Worm (Caenorhabditis elegans) whole organism, L4 larva: ENCODE data around the gene scl-12.

Source experiments
- F10B5.3 ChIP-seq: sonication (generic microtip); optimal IDR thresholded peaks from 2 replicates; lab custom pipeline; 2016; ENCODE audit warnings: mild to moderate bottlenecking, missing genetic modification characterization, missing compliant biosample characterization
- F37D6.2 ChIP-seq: sonication (generic microtip); optimal IDR thresholded peaks from 2 replicates; lab custom pipeline; 2016; ENCODE audit warnings: mild to moderate bottlenecking, missing genetic modification characterization, missing compliant biosample characterization
- F49E8.2 ChIP-seq: sonication (generic microtip); optimal IDR thresholded peaks from 2 replicates; lab custom pipeline; 2016; ENCODE audit warnings: missing compliant biosample characterization, mild to moderate bottlenecking, missing genetic modification characterization, borderline replicate concordance
- Y48G9A.11 ChIP-seq: fragments of 200-800 bp; sonication (Bioruptor generic); IDR thresholded peaks from 2 replicates; pipeline ENCODE4 v1.3.6; 2022; ENCODE audit warnings: missing genetic modification reagents, missing genetic modification characterization, missing compliant biosample characterization
- aha-1 ChIP-seq: fragments of 150-350 bp; peaks from one replicate; lab custom pipeline; 2014; ENCODE audit warnings: missing biosample characterization, missing genetic modification characterization
- ceh-20 ChIP-seq: fragments of 200-800 bp; sonication (Bioruptor generic); IDR thresholded peaks from 2 replicates; pipeline ENCODE4 v1.3.6; 2022; ENCODE audit warnings: missing genetic modification reagents, missing genetic modification characterization, missing compliant biosample characterization
- ces-1 ChIP-seq: fragments of 150-350 bp; sonication (generic microtip); optimal IDR thresholded peaks from 4 replicates; lab custom pipeline; 2014; ENCODE audit warnings: missing biosample characterization, missing genetic modification reagents, missing genetic modification characterization
- daf-16 ChIP-seq, 3 experiments: sonication (generic microtip); optimal IDR thresholded peaks; 2 replicates each; lab custom pipeline; 2016 to 2017; ENCODE audit warnings: missing genetic modification characterization in 3 of 3, missing genetic modification reagents in 3 of 3, mild to moderate bottlenecking in 2 of 3, missing compliant biosample characterization in 2 of 3, missing biosample characterization in 1 of 3, moderate library complexity in 1 of 3
- dmd-6 ChIP-seq: fragments of 200-800 bp; sonication (Bioruptor generic); IDR thresholded peaks from 2 replicates; pipeline ENCODE4 v1.3.6; 2022; ENCODE audit warnings: missing genetic modification reagents, missing genetic modification characterization, missing compliant biosample characterization
- dmd-8 ChIP-seq: fragments of 200-800 bp; sonication (Bioruptor generic); IDR thresholded peaks from 2 replicates; pipeline ENCODE4 v1.3.6; 2022; ENCODE audit warnings: missing genetic modification characterization, missing compliant biosample characterization
- dmd-9 ChIP-seq: fragments of 200-800 bp; sonication (Bioruptor generic); IDR thresholded peaks from 2 replicates; pipeline ENCODE4 v1.3.6; 2022; ENCODE audit warnings: missing genetic modification reagents, missing genetic modification characterization, missing compliant biosample characterization
- dpl-1 ChIP-seq: fragments of 150-350 bp; optimal IDR thresholded peaks from 2 replicates; lab custom pipeline; 2014; ENCODE audit warnings: missing biosample characterization, missing genetic modification reagents, missing genetic modification characterization
- duxl-1 ChIP-seq: sonication (generic microtip); optimal IDR thresholded peaks from 2 replicates; lab custom pipeline; 2016; ENCODE audit warnings: mild to moderate bottlenecking, missing genetic modification characterization, moderate library complexity, missing compliant biosample characterization; ENCODE audit not compliant: poor library complexity
- dve-1 ChIP-seq: sonication (generic microtip); optimal IDR thresholded peaks from 2 replicates; lab custom pipeline; 2017; ENCODE audit warnings: antibody characterized with exemption, mild to moderate bottlenecking, missing genetic modification characterization, missing compliant biosample characterization; ENCODE audit not compliant: insufficient read depth
- fkh-10 ChIP-seq: fragments of 150-350 bp; optimal IDR thresholded peaks from 2 replicates; lab custom pipeline; 2014; ENCODE audit warnings: missing biosample characterization, missing genetic modification reagents, missing genetic modification characterization
- hif-1 ChIP-seq, 2 experiments: sonication (generic microtip); optimal IDR thresholded peaks; 2 replicates each; lab custom pipeline; 2016 to 2017; ENCODE audit warnings: missing compliant biosample characterization in 2 of 2, missing genetic modification characterization in 2 of 2, missing genetic modification reagents in 2 of 2, missing genotype in 2 of 2, mild to moderate bottlenecking in 1 of 2
- hlh-11 ChIP-seq: fragments of 200-800 bp; sonication (Bioruptor generic); optimal IDR thresholded peaks from 2 replicates; lab custom pipeline; 2018; ENCODE audit warnings: mild to moderate bottlenecking, missing genetic modification characterization, missing compliant biosample characterization
- hlh-30 ChIP-seq: sonication (generic microtip); optimal IDR thresholded peaks from 2 replicates; lab custom pipeline; 2017; ENCODE audit warnings: antibody characterized with exemption, mild to moderate bottlenecking, missing genetic modification characterization, missing compliant biosample characterization; ENCODE audit not compliant: insufficient read depth
- jun-1 ChIP-seq: fragments of 150-350 bp; optimal IDR thresholded peaks from 2 replicates; lab custom pipeline; 2014; ENCODE audit warnings: missing biosample characterization, missing genetic modification reagents, missing genetic modification characterization
- lim-7 ChIP-seq: fragments of 200-800 bp; sonication (Bioruptor generic); IDR thresholded peaks from 2 replicates; pipeline ENCODE4 v1.3.6; 2022; ENCODE audit warnings: missing genetic modification characterization, missing compliant biosample characterization
- lin-1 ChIP-seq: fragments of 200-800 bp; sonication (Bioruptor generic); IDR thresholded peaks from 2 replicates; pipeline ENCODE4 v1.3.6; 2022; ENCODE audit warnings: missing genetic modification reagents, missing genetic modification characterization, missing compliant biosample characterization
- mdl-1 ChIP-seq, 2 experiments: fragments of 150-350 bp in 1 of 2; sonication (generic microtip) in 1 of 2; optimal IDR thresholded peaks; 2 replicates each; lab custom pipeline; 2014 to 2017; ENCODE audit warnings: missing biosample characterization in 2 of 2, missing genetic modification characterization in 2 of 2
- mep-1 ChIP-seq: fragments of 150-350 bp; sonication (generic microtip); optimal IDR thresholded peaks from 3 replicates; lab custom pipeline; 2014; ENCODE audit warnings: missing biosample characterization, missing genetic modification characterization
- nhr-102 ChIP-seq: sonication (generic microtip); optimal IDR thresholded peaks from 2 replicates; lab custom pipeline; 2016; ENCODE audit warnings: mild to moderate bottlenecking, missing genetic modification characterization, moderate library complexity, missing compliant biosample characterization
- nhr-237 ChIP-seq: sonication (generic microtip); optimal IDR thresholded peaks from 2 replicates; lab custom pipeline; 2017; ENCODE audit warnings: missing biosample characterization, missing genetic modification characterization
- nhr-28 ChIP-seq: fragments of 150-350 bp; optimal IDR thresholded peaks from 2 replicates; lab custom pipeline; 2014; ENCODE audit warnings: missing biosample characterization, missing genetic modification characterization
- nhr-42 ChIP-seq: fragments of 200-800 bp; sonication (Bioruptor generic); IDR thresholded peaks from 2 replicates; pipeline ENCODE4 v1.3.6; 2022; ENCODE audit warnings: missing genetic modification characterization, missing compliant biosample characterization
- nhr-48 ChIP-seq: sonication (generic microtip); optimal IDR thresholded peaks from 2 replicates; lab custom pipeline; 2016; ENCODE audit warnings: mild to moderate bottlenecking, missing genetic modification characterization, missing compliant biosample characterization
- nhr-76 ChIP-seq: fragments of 150-350 bp; optimal IDR thresholded peaks from 2 replicates; lab custom pipeline; 2014; ENCODE audit warnings: missing biosample characterization, missing genetic modification characterization
- nhr-77 ChIP-seq: fragments of 150-350 bp; optimal IDR thresholded peaks from 2 replicates; lab custom pipeline; 2014; ENCODE audit warnings: missing biosample characterization, missing genetic modification characterization
- pha-4 ChIP-seq, 2 experiments: fragments of 150-350 bp in 1 of 2; fragments of 200-800 bp in 1 of 2; sonication (Bioruptor generic) in 1 of 2; IDR thresholded peaks in 1 of 2; optimal IDR thresholded peaks in 1 of 2; 2 replicates each; pipeline versions ENCODE4 v1.3.6 to Lab custom; 2014 to 2022; ENCODE audit warnings: missing genetic modification characterization in 2 of 2, missing genetic modification reagents in 2 of 2, missing biosample characterization in 1 of 2, missing compliant biosample characterization in 1 of 2
- php-3 ChIP-seq: fragments of 200-800 bp; sonication (Bioruptor generic); IDR thresholded peaks from 2 replicates; pipeline ENCODE4 v1.3.6; 2022; ENCODE audit warnings: missing genetic modification reagents, missing genetic modification characterization, missing compliant biosample characterization
- pqm-1 ChIP-seq: sonication (generic microtip); optimal IDR thresholded peaks from 2 replicates; lab custom pipeline; 2017; ENCODE audit warnings: missing biosample characterization, missing genetic modification characterization
- spr-1 ChIP-seq: sonication (generic microtip); optimal IDR thresholded peaks from 2 replicates; lab custom pipeline; 2016; ENCODE audit warnings: mild to moderate bottlenecking, missing genetic modification characterization, missing compliant biosample characterization
- spr-3 ChIP-seq: fragments of 200-800 bp; sonication (Bioruptor generic); optimal IDR thresholded peaks from 2 replicates; lab custom pipeline; 2018; ENCODE audit warnings: mild to moderate bottlenecking, missing genetic modification characterization, missing compliant biosample characterization
- tra-1 ChIP-seq: fragments of 200-800 bp; sonication (Bioruptor generic); IDR thresholded peaks from 2 replicates; pipeline ENCODE4 v1.3.6; 2022; ENCODE audit warnings: missing genetic modification reagents, missing genetic modification characterization, missing compliant biosample characterization
- unc-130 ChIP-seq: sonication (generic microtip); optimal IDR thresholded peaks from 2 replicates; lab custom pipeline; 2016; ENCODE audit warnings: missing genetic modification reagents, missing genetic modification characterization, missing compliant biosample characterization
- unc-39 ChIP-seq: sonication (generic microtip); optimal IDR thresholded peaks from 2 replicates; lab custom pipeline; 2017; ENCODE audit warnings: missing biosample characterization, missing genetic modification characterization
- unc-62 ChIP-seq, 3 experiments: fragments of 150-350 bp in 1 of 3; sonication (generic microtip); optimal IDR thresholded peaks in 2 of 3; peaks in 1 of 3; 1 replicate in 1 of 3; 2 replicates in 2 of 3; lab custom pipeline; 2014 to 2017; ENCODE audit warnings: missing biosample characterization in 3 of 3, missing genetic modification characterization in 3 of 3, missing genetic modification reagents in 3 of 3, missing genotype in 1 of 3
- zag-1 ChIP-seq: fragments of 150-350 bp; optimal IDR thresholded peaks from 2 replicates; lab custom pipeline; 2014; ENCODE audit warnings: missing biosample characterization, missing genetic modification characterization
- zip-11 ChIP-seq: fragments of 200-800 bp; sonication (Bioruptor generic); IDR thresholded peaks from 2 replicates; pipeline ENCODE4 v1.3.6; 2022; ENCODE audit warnings: missing genetic modification characterization, missing compliant biosample characterization

scl-12 gene

ce11 chrV:3776086-3776589, 36.3 kb upstream of the scl-12 start, which contains the start of gene cysl-3:
cysl-3 (minus strand) TSS chrV:3776136.
- no peak for TF ChIP-seq fkh-10 (GFP tag; lab: Kevin White, UChicago)
- TF ChIP-seq daf-16 (GFP tag; optimal IDR thresholded peaks at IDR 0.05; lab: Kevin White, UChicago), result no peak
- TF ChIP-seq daf-16 (tag; optimal IDR thresholded peaks at IDR 0.05; lab: Kevin White, UChicago), result peak; percentile 29

ce11 chrV:3776946-3777345, 35.4 kb upstream of the scl-12 start:
- TF ChIP-seq aha-1 (peak; percentile 100), mdl-1 (tag; optimal IDR thresholded peaks at IDR 0.05; lab: Kevin White, UChicago) (peak in 1 of 2 experiments; percentile 61), nhr-102 (tag; lab: Kevin White, UChicago) (peak; percentile 9), dmd-8 (GFP tag; lab: Robert Waterston, UW) (0 out of 2 replicates have a peak, but pooled peaks have one; percentile 51), pha-4 (GFP tag; IDR thresholded peaks at IDR 0.05; lab: Robert Waterston, UW) (no peak), pha-4 (tag; optimal IDR thresholded peaks at IDR 0.05; lab: Kevin White, UChicago) (peak; percentile 18), daf-16 (GFP tag; optimal IDR thresholded peaks at IDR 0.05; lab: Kevin White, UChicago) (no peak), daf-16 (tag; optimal IDR thresholded peaks at IDR 0.05; lab: Kevin White, UChicago) (peak; percentile 84), nhr-42 (GFP tag; lab: Robert Waterston, UW) (no peak), mep-1 (tag; lab: Kevin White, UChicago) (peak; percentile 6), hlh-30 (tag; lab: Kevin White, UChicago) (peak; percentile 58), nhr-28 (tag; lab: Kevin White, UChicago) (peak; percentile 64), zag-1 (tag; lab: Kevin White, UChicago) (no peak), zip-11 (GFP tag; lab: Robert Waterston, UW) (no peak), hlh-11 (tag; lab: Kevin White, UChicago) (peak; percentile 72), tra-1 (no peak), dve-1 (peak; percentile 77), lin-1 (GFP tag; lab: Robert Waterston, UW) (0 out of 2 replicates have a peak, but pooled peaks have one; percentile 38), nhr-77 (tag; lab: Kevin White, UChicago) (peak; percentile 2), hif-1 (tag; optimal IDR thresholded peaks at IDR 0.05; lab: Kevin White, UChicago) (peak; percentile 86 to 98), Y48G9A.11 (GFP tag; lab: Robert Waterston, UW) (no peak), pqm-1 (peak; percentile 52), nhr-48 (tag; lab: Kevin White, UChicago) (no peak), unc-62 (GFP tag; optimal IDR thresholded peaks at IDR 0.05 in 1 of 2; lab: Kevin White, UChicago) (peak in 1 of 2 experiments; percentile 74), unc-62 (tag; optimal IDR thresholded peaks at IDR 0.05; lab: Kevin White, UChicago) (no peak), php-3 (GFP tag; lab: Robert Waterston, UW) (0 out of 2 replicates have a peak, but pooled peaks have one; percentile 21), ces-1 (GFP tag; lab: Kevin White, UChicago) (no peak), dmd-6 (GFP tag; lab: Robert Waterston, UW) (peak; percentile 82), jun-1 (tag; lab: Kevin White, UChicago) (no peak)
- TF ChIP-seq, all 104 proteins: peak for 18

ce11 chrV:3784167-3784734, 28.1 kb upstream of the scl-12 start, which contains the start of gene R08F11.1:
R08F11.1 (minus strand) TSS chrV:3784217.
- TF ChIP-seq dpl-1 (GFP tag; lab: Kevin White, UChicago) (no peak), nhr-77 (tag; lab: Kevin White, UChicago) (peak; percentile 90), dve-1 (peak; percentile 76), unc-39 (no peak), nhr-237 (tag; lab: Kevin White, UChicago) (no peak), nhr-102 (tag; lab: Kevin White, UChicago) (peak; percentile 64), duxl-1 (no peak), spr-3 (GFP tag; lab: Kevin White, UChicago) (no peak), pqm-1 (peak; percentile 74), daf-16 (GFP tag; optimal IDR thresholded peaks at IDR 0.05; lab: Kevin White, UChicago) (no peak), daf-16 (tag; optimal IDR thresholded peaks at IDR 0.05; lab: Kevin White, UChicago) (peak; percentile 90), hif-1 (tag; optimal IDR thresholded peaks at IDR 0.05; lab: Kevin White, UChicago) (peak in 1 of 2 experiments; percentile 79), nhr-28 (tag; lab: Kevin White, UChicago) (peak; percentile 98), F49E8.2 (no peak), unc-62 (GFP tag; optimal IDR thresholded peaks at IDR 0.05 in 1 of 2; lab: Kevin White, UChicago) (peak in 1 of 2 experiments; percentile 9), unc-62 (tag; optimal IDR thresholded peaks at IDR 0.05; lab: Kevin White, UChicago) (no peak), F10B5.3 (tag; lab: Kevin White, UChicago) (no peak), ceh-20 (GFP tag; lab: Robert Waterston, UW) (no peak), nhr-48 (tag; lab: Kevin White, UChicago) (no peak), nhr-76 (tag; lab: Kevin White, UChicago) (no peak), dmd-9 (no peak), lim-7 (no peak), unc-130 (GFP tag; lab: Kevin White, UChicago) (no peak), F37D6.2 (tag; lab: Kevin White, UChicago) (no peak), dmd-6 (GFP tag; lab: Robert Waterston, UW) (peak; percentile 62), spr-1 (no peak), hlh-11 (tag; lab: Kevin White, UChicago) (peak; percentile 53), mep-1 (tag; lab: Kevin White, UChicago) (no peak)
